Worm (Caenorhabditis elegans) whole organism, L4 larva: Measurements from ENCODE around the gene ugtp-1.
A peak's percentile ranks its signal among the peaks of the same experiment; 100 is the strongest.

Experiments used
- ZK546.5 ChIP-seq, 2 experiments: sonication (generic microtip); optimal IDR thresholded peaks; 2 replicates each; lab custom pipeline; 2017; ENCODE audit warnings: missing biosample characterization in 2 of 2, missing genetic modification characterization in 2 of 2
- ama-1 ChIP-seq: fragments of 150-350 bp; optimal IDR thresholded peaks from 2 replicates; lab custom pipeline; 2014; ENCODE audit warnings: inconsistent platforms, mixed read lengths
- fos-1 ChIP-seq: fragments of 150-350 bp; optimal IDR thresholded peaks from 2 replicates; lab custom pipeline; 2014; ENCODE audit warnings: missing biosample characterization, missing genetic modification characterization
- lin-13 ChIP-seq: fragments of 150-350 bp; optimal IDR thresholded peaks from 2 replicates; lab custom pipeline; 2014; ENCODE audit warnings: missing biosample characterization, missing genetic modification reagents, missing genetic modification characterization
- nhr-11 ChIP-seq: fragments of 150-350 bp; optimal IDR thresholded peaks from 2 replicates; lab custom pipeline; 2014; ENCODE audit warnings: missing biosample characterization, missing genetic modification characterization
- nhr-28 ChIP-seq: fragments of 150-350 bp; optimal IDR thresholded peaks from 2 replicates; lab custom pipeline; 2014; ENCODE audit warnings: missing biosample characterization, missing genetic modification characterization
- nhr-77 ChIP-seq: fragments of 150-350 bp; optimal IDR thresholded peaks from 2 replicates; lab custom pipeline; 2014; ENCODE audit warnings: missing biosample characterization, missing genetic modification characterization
- pha-4 ChIP-seq, 2 experiments: fragments of 150-350 bp in 1 of 2; fragments of 200-800 bp in 1 of 2; sonication (Bioruptor generic) in 1 of 2; IDR thresholded peaks in 1 of 2; optimal IDR thresholded peaks in 1 of 2; 2 replicates each; pipeline versions ENCODE4 v1.3.6 to Lab custom; 2014 to 2022; ENCODE audit warnings: missing genetic modification characterization in 2 of 2, missing genetic modification reagents in 2 of 2, missing biosample characterization in 1 of 2, missing compliant biosample characterization in 1 of 2
- pqm-1 ChIP-seq: sonication (generic microtip); optimal IDR thresholded peaks from 2 replicates; lab custom pipeline; 2017; ENCODE audit warnings: missing biosample characterization, missing genetic modification characterization
- skn-1 ChIP-seq: fragments of 150-350 bp; optimal IDR thresholded peaks from 2 replicates; lab custom pipeline; 2014; ENCODE audit warnings: missing biosample characterization, missing genetic modification characterization
- snpc-1.2 ChIP-seq: fragments of 200-800 bp; sonication (Bioruptor generic); IDR thresholded peaks from 2 replicates; pipeline ENCODE4 v1.3.6; 2022; ENCODE audit warnings: missing genetic modification reagents, missing genetic modification characterization, missing compliant biosample characterization
- spr-1 ChIP-seq: sonication (generic microtip); optimal IDR thresholded peaks from 2 replicates; lab custom pipeline; 2016; ENCODE audit warnings: mild to moderate bottlenecking, missing genetic modification characterization, missing compliant biosample characterization
- vab-7 ChIP-seq: fragments of 200-800 bp; sonication (Bioruptor generic); IDR thresholded peaks from 2 replicates; pipeline ENCODE4 v1.3.6; 2022; ENCODE audit warnings: missing genetic modification reagents, missing genetic modification characterization, missing compliant biosample characterization

ce11 chrIII:8780473-8780872 is 30.0 kb upstream of the ugtp-1 start:
- TF ChIP-seq ZK546.5 (tag; optimal IDR thresholded peaks at IDR 0.05; lab: Kevin White, UChicago) (no peak), fos-1 (tag; lab: Kevin White, UChicago) (no peak), ama-1 (lab: Kevin White, UChicago) (no peak), pha-4 (GFP tag; IDR thresholded peaks at IDR 0.05; lab: Robert Waterston, UW) (no peak), pha-4 (tag; optimal IDR thresholded peaks at IDR 0.05; lab: Kevin White, UChicago) (no peak), pqm-1 (no peak), nhr-28 (tag; lab: Kevin White, UChicago) (peak; percentile 81), nhr-77 (tag; lab: Kevin White, UChicago) (no peak), lin-13 (no peak), vab-7 (GFP tag; lab: Robert Waterston, UW) (no peak), skn-1 (tag; lab: Kevin White, UChicago) (no peak), snpc-1.2 (GFP tag; lab: Robert Waterston, UW) (no peak), spr-1 (tag; lab: Kevin White, UChicago) (no peak), nhr-11 (tag; lab: Kevin White, UChicago) (peak; percentile 48)
